Worm (Caenorhabditis elegans): ENCODE data around the gene F41E6.5.

Gene F41E6.5

DNA sequence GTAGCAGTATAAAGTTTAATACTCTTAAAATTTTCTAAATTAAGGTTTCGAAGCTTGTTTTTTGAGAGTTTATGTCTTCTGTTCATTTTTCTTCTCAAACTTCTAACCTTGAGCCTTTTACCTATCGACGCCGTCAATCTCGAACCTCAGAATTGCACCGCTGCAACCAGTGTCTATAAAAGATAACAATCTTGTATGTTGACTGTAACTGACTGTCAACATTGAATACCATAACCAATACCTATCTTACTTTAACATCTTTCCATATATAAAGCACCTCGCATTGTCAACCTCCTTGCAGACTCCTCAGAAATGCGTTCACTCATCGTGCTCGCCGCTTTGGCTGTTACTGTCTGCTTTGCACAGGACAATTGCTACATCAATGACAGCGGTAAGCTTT, 15.5 kb downstream of the F41E6.5 start, which contains the start of gene grd-5:
TSS of gene grd-5 (plus strand) at position 295 of the 400 bp plus-strand sequence.
- TF ChIP-seq hlh-12 (tag; optimal IDR thresholded peaks at IDR 0.05) (no peak), fkh-3 (tag; optimal IDR thresholded peaks at IDR 0.05) (no peak), hmg-1.2 (GFP tag; IDR thresholded peaks at IDR 0.05) (no peak), ztf-28 (GFP tag; IDR thresholded peaks at IDR 0.05) (no peak), K12H6.12 (tag; optimal IDR thresholded peaks at IDR 0.05) (no peak)

DNA sequence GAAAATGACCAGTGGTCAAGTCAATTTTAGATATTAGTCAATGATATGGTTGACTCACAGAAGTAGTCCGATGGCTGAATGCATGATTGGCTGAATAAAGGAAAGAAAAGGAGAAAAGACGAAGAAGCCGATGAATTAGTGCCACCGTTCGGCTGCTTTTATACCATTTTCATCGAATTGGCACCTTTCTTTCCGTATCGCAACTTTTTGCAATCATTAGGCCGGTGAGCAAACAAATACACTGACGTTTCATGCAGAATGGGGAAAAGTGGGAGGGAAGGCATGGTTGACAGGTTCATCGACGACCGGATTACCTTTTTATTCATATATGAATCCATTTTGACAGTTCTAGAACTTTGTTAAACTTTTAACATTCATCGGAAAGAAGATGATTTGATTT, 17.9 kb downstream of the F41E6.5 start, which contains the start of gene idpc-2:
TSS of gene idpc-2 (minus strand) at position 101 of the 400 bp plus-strand sequence.
- TF ChIP-seq atf-7 (tag; optimal IDR thresholded peaks at IDR 0.05): no peak
- TF ChIP-seq bed-1 (GFP tag; IDR thresholded peaks at IDR 0.05): no peak

DNA sequence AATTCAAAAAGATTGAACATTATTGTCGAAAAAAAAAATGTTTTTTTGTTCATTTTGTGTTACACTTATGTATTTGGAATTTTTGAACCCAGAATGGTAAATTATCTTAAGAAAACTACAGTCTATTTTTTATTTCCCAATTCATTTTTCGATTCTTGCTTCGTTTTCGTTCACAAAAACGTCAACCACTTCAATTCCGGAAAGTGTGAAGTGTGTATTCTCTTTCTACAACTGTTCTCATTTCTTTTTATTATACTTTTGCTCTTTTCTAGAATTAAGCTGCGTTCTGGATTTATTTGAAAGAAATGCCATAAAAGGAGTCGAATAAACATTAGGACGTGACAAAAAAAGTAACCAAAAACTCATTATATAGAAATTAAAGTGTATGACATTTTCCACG, 19.0 kb downstream of the F41E6.5 start, which contains the start of gene F41E6.1:
TSS of gene F41E6.1 (plus strand) at position 301 of the 400 bp plus-strand sequence.
- TF ChIP-seq F57A8.1 (GFP tag; optimal IDR thresholded peaks at IDR 0.05) (no peak), unc-130 (GFP tag; optimal IDR thresholded peaks at IDR 0.05) (no peak), sptf-2 (GFP tag; optimal IDR thresholded peaks at IDR 0.05) (no peak), ceh-58 (GFP tag; IDR thresholded peaks at IDR 0.05) (no peak), aptf-3 (GFP tag; IDR thresholded peaks at IDR 0.05) (no peak), F52B5.7 (tag; optimal IDR thresholded peaks at IDR 0.05) (no peak), ccch-3 (GFP tag; optimal IDR thresholded peaks at IDR 0.05) (no peak), unc-62 (GFP tag; optimal IDR thresholded peaks at IDR 0.05) (no peak), B0035.1 (tag; optimal IDR thresholded peaks at IDR 0.05) (no peak), sdz-38 (tag; optimal IDR thresholded peaks at IDR 0.05) (no peak), nhr-90 (tag; optimal IDR thresholded peaks at IDR 0.05) (no peak), akir-1 (GFP tag; optimal IDR thresholded peaks at IDR 0.05) (no peak), B0336.3 (GFP tag; IDR thresholded peaks at IDR 0.05) (no peak), Y56A3A.18 (GFP tag; IDR thresholded peaks at IDR 0.05) (no peak), somi-1 (GFP tag; optimal IDR thresholded peaks at IDR 0.05) (no peak), hrde-1 (tag; optimal IDR thresholded peaks at IDR 0.05; ENCODE audit: borderline replicate concordance) (no peak)

DNA sequence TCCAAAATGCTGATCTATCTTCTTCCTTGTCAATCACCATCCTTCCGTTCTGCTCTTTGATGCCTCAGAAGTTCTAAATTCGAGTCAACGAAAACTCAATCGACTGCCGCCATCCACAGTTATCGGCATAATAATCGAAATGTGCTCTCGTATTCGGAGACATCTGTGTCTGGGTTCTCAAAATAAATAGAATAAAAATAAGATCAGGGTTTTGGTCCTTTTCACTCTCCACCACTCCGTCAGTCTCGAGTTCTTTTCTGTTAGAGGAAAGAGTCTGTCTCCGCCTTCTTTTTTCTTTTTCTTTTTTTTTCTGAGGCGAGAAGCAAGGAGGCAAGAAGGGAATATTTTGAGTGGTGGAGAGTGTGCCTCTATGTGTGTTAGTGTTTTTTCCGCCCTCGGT, 20.5 kb downstream of the F41E6.5 start, which contains the start of gene F41E6.17:
TSS of gene F41E6.17 (plus strand) at position 348 of the 400 bp plus-strand sequence.
- TF ChIP-seq F22D6.2 (tag; optimal IDR thresholded peaks at IDR 0.05) (no peak), sdz-38 (tag; optimal IDR thresholded peaks at IDR 0.05) (no peak), lsl-1 (GFP tag; optimal IDR thresholded peaks at IDR 0.05) (no peak), dox-1 (GFP tag; IDR thresholded peaks at IDR 0.05) (no peak)

DNA sequence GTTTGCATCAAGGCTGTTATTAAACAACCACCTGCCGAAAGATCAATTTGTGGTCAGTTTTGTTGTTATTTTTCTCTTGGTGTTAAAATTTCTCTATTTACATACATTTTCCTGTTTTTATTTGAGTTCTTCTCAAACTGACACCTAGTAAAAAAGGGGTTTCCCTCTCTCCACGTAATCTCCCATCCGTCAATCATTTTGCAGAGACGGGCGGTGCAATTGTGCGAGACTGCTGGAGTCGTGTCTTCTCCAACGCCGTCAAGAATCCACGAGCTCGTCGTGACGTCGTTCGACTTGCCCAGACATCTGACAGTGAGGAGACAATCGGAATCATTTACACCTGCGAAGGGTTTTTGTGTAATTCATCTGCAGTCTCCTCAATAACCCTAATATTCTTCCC, 23.1 kb downstream of the F41E6.5 start:
- no peak for TF ChIP-seq madf-8 (GFP tag; conservative IDR thresholded peaks at IDR 0.05)
- TF ChIP-seq pha-4 (tag; optimal IDR thresholded peaks at IDR 0.05): no peak
- no peak for TF ChIP-seq ztf-3 (GFP tag; optimal IDR thresholded peaks at IDR 0.05)
- TF ChIP-seq F49E8.2 (tag; optimal IDR thresholded peaks at IDR 0.05; ENCODE audit: insufficient read depth): no peak
- TF ChIP-seq sea-2 (GFP tag; IDR thresholded peaks at IDR 0.05): no peak
- TF ChIP-seq Y56A3A.18 (GFP tag; IDR thresholded peaks at IDR 0.05): no peak
- no peak for TF ChIP-seq unc-130 (GFP tag; optimal IDR thresholded peaks at IDR 0.05)
- TF ChIP-seq B0035.1 (tag; optimal IDR thresholded peaks at IDR 0.05): no peak
- TF ChIP-seq D2030.7 (GFP tag; IDR thresholded peaks at IDR 0.05): no peak
- no peak for TF ChIP-seq akir-1 (GFP tag; optimal IDR thresholded peaks at IDR 0.05)
- TF ChIP-seq snpc-3.4 (tag; optimal IDR thresholded peaks at IDR 0.05): no peak
- TF ChIP-seq bed-2 (GFP tag; IDR thresholded peaks at IDR 0.05): no peak
- no peak for TF ChIP-seq F37B4.10 (GFP tag; IDR thresholded peaks at IDR 0.05)
